Fruit fly (Drosophila melanogaster): ENCODE data around the gene Ir75a.

Ir75a gene

DNA sequence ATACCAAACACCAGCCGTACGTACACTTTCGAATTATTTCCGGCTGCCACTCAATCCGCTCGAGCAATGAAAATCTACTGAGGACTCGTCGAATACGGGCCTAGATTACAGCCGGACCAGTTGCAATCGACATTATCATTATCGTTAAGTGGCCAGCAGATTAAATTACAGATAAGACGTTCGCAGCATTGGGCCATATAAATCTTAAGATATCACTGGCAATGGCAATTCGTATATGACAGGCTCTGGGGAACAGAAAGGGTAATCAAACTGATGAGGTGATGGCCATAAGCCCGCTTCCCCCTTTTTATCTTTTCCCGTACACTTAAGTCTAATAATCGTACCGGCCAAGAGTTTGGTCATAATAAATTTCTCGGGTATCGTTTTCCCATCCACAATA lies 3.7 kb downstream of the Ir75a start, which contains the start of gene Cln3 (continued):
- TF ChIP-seq CG18599 (GFP tag; optimal IDR thresholded peaks at IDR 0.05) (peak; percentile 20), CG15269 (tag; optimal IDR thresholded peaks at IDR 0.05) (no peak), sens (GFP tag) (no peak), cg (GFP tag; optimal IDR thresholded peaks at IDR 0.05) (no peak), CG12299 (tag; optimal IDR thresholded peaks at IDR 0.05) (no peak), phol (tag; optimal IDR thresholded peaks at IDR 0.05) (no peak), Doc3 (GFP tag; IDR thresholded peaks at IDR 0.05; ENCODE audit: partially characterized antibody) (no peak), cato (GFP tag; optimal IDR thresholded peaks at IDR 0.05; ENCODE audit: borderline replicate concordance) (no peak), CG11723 (GFP tag; optimal IDR thresholded peaks at IDR 0.05) (no peak), ap (GFP tag; IDR thresholded peaks at IDR 0.05) (no peak), C15 (GFP tag; IDR thresholded peaks at IDR 0.05) (no peak), Hey (tag; optimal IDR thresholded peaks at IDR 0.05) (peak; percentile 9), Med (GFP tag) (no peak), jing (GFP tag; optimal IDR thresholded peaks at IDR 0.05) (no peak), scrt (GFP tag; optimal IDR thresholded peaks at IDR 0.05) (peak; percentile 15), ken (GFP tag; IDR thresholded peaks at IDR 0.05) (no peak), D (optimal IDR thresholded peaks at IDR 0.05) (no peak), D (GFP tag; optimal IDR thresholded peaks at IDR 0.05) (no peak), CG8478 (optimal IDR thresholded peaks at IDR 0.05) (no peak), run (tag; optimal IDR thresholded peaks at IDR 0.05) (no peak), CG17912 (GFP tag; optimal IDR thresholded peaks at IDR 0.05) (no peak), Lhr (GFP tag; optimal IDR thresholded peaks at IDR 0.05) (no peak), psq (GFP tag; optimal IDR thresholded peaks at IDR 0.05) (no peak), Kr (GFP tag; optimal IDR thresholded peaks at IDR 0.05) (no peak), CG11398 (GFP tag; optimal IDR thresholded peaks at IDR 0.05) (no peak), NC2α (GFP tag; optimal IDR thresholded peaks at IDR 0.05) (no peak), aop (GFP tag; IDR thresholded peaks at IDR 0.05) (no peak), corto (GFP tag; optimal IDR thresholded peaks at IDR 0.05) (no peak), Camta (GFP tag; optimal IDR thresholded peaks at IDR 0.05) (no peak), maf-S (GFP tag; optimal IDR thresholded peaks at IDR 0.05) (no peak), Hand (GFP tag; optimal IDR thresholded peaks at IDR 0.05) (peak; percentile 16), CG16815 (GFP tag; optimal IDR thresholded peaks at IDR 0.05) (no peak), MBD-R2 (GFP tag; IDR thresholded peaks at IDR 0.05) (no peak), Awh (GFP tag; IDR thresholded peaks at IDR 0.05) (no peak), CG34376 (GFP tag; optimal IDR thresholded peaks at IDR 0.05) (peak; percentile 96), Ptx1 (GFP tag; IDR thresholded peaks at IDR 0.05) (no peak), sqz (GFP tag; optimal IDR thresholded peaks at IDR 0.05) (no peak), GATAe (GFP tag; conservative IDR thresholded peaks at IDR 0.05) (peak; percentile 78), fu2 (GFP tag; optimal IDR thresholded peaks at IDR 0.05) (no peak), Jarid2 (GFP tag; optimal IDR thresholded peaks at IDR 0.05) (no peak), HmgD (GFP tag; optimal IDR thresholded peaks at IDR 0.05) (no peak), pho (GFP tag; optimal IDR thresholded peaks at IDR 0.05) (no peak), Mad (GFP tag; optimal IDR thresholded peaks at IDR 0.05) (no peak), Hsf (GFP tag; optimal IDR thresholded peaks at IDR 0.05) (no peak), CG15514 (GFP tag; optimal IDR thresholded peaks at IDR 0.05) (peak; percentile 10), so (GFP tag; IDR thresholded peaks at IDR 0.05) (no peak), crp (GFP tag; optimal IDR thresholded peaks at IDR 0.05) (no peak), Rfx (GFP tag; IDR thresholded peaks at IDR 0.05) (peak; percentile 16; the same call in 1 of the 2 replicates), unc-4 (GFP tag; IDR thresholded peaks at IDR 0.05; ENCODE audit: partially characterized antibody) (no peak), ewg (GFP tag; optimal IDR thresholded peaks at IDR 0.05) (no peak), CG3065 (GFP tag; optimal IDR thresholded peaks at IDR 0.05) (no peak), BtbVII (GFP tag; optimal IDR thresholded peaks at IDR 0.05) (no peak)

All from whole organism, embryonic.